Worm (Caenorhabditis elegans) whole organism, L1 larva: ENCODE results near the gene F48B9.3.
A peak's percentile ranks its signal among the peaks of the same experiment; 100 is the strongest.

Source experiments
- C16A3.4 ChIP-seq: fragments of 150-350 bp; optimal IDR thresholded peaks from 2 replicates; lab custom pipeline; 2014; ENCODE audit warnings: missing biosample characterization, missing genetic modification characterization
- C34B4.2 ChIP-seq: sonication (generic microtip); optimal IDR thresholded peaks from 2 replicates; lab custom pipeline; 2017; ENCODE audit warnings: mild to moderate bottlenecking, missing genetic modification characterization, missing compliant biosample characterization
- blmp-1 ChIP-seq: fragments of 150-350 bp; optimal IDR thresholded peaks from 2 replicates; lab custom pipeline; 2014; ENCODE audit warnings: missing biosample characterization, missing genetic modification characterization
- ceh-63 ChIP-seq: fragments of 200-800 bp; sonication (Bioruptor generic); optimal IDR thresholded peaks from 2 replicates; lab custom pipeline; 2018; ENCODE audit warnings: mild to moderate bottlenecking, missing genetic modification characterization, missing compliant biosample characterization
- ceh-8 ChIP-seq: fragments of 200-800 bp; sonication (Bioruptor generic); optimal IDR thresholded peaks from 2 replicates; lab custom pipeline; 2018; ENCODE audit warnings: mild to moderate bottlenecking, missing genetic modification characterization, moderate library complexity, missing compliant biosample characterization
- dsc-1 ChIP-seq: sonication (generic microtip); optimal IDR thresholded peaks from 2 replicates; lab custom pipeline; 2016; ENCODE audit warnings: mild to moderate bottlenecking, missing genetic modification characterization, missing compliant biosample characterization
- efl-1 ChIP-seq, 4 experiments: fragments of 150-350 bp; optimal IDR thresholded peaks in 3 of 4; peaks in 1 of 4; 1 replicate in 1 of 4; 2 replicates in 3 of 4; lab custom pipeline; 2014; ENCODE audit warnings: missing biosample characterization in 2 of 4, missing genetic modification characterization in 2 of 4, missing genetic modification reagents in 2 of 4
- egl-13 ChIP-seq: sonication (generic microtip); optimal IDR thresholded peaks from 2 replicates; lab custom pipeline; 2016; ENCODE audit warnings: missing genotype, missing genetic modification reagents, missing genetic modification characterization, missing compliant biosample characterization
- elt-2 ChIP-seq: sonication (generic microtip); optimal IDR thresholded peaks from 2 replicates; lab custom pipeline; 2016; ENCODE audit warnings: missing genetic modification characterization, mild to moderate bottlenecking, inconsistent platforms, missing compliant biosample characterization, missing genetic modification reagents
- ets-5 ChIP-seq: fragments of 200-800 bp; sonication (Bioruptor generic); IDR thresholded peaks from 2 replicates; pipeline ENCODE4 v1.3.6; 2022; ENCODE audit warnings: missing genetic modification characterization, missing compliant biosample characterization
- fkh-4 ChIP-seq: sonication (generic microtip); optimal IDR thresholded peaks from 2 replicates; lab custom pipeline; 2016; ENCODE audit warnings: missing compliant biosample characterization, missing genetic modification characterization, borderline replicate concordance
- fkh-8 ChIP-seq: sonication (generic microtip); optimal IDR thresholded peaks from 2 replicates; lab custom pipeline; 2016; ENCODE audit warnings: mild to moderate bottlenecking, missing genetic modification characterization, missing compliant biosample characterization
- fos-1 ChIP-seq: fragments of 150-350 bp; optimal IDR thresholded peaks from 2 replicates; lab custom pipeline; 2014; ENCODE audit warnings: missing biosample characterization, missing genetic modification characterization
- hlh-17 ChIP-seq: fragments of 200-800 bp; sonication (Bioruptor generic); optimal IDR thresholded peaks from 2 replicates; lab custom pipeline; 2018; ENCODE audit warnings: missing genetic modification characterization, mild to moderate bottlenecking, missing compliant biosample characterization, moderate library complexity, borderline replicate concordance
- jun-1 ChIP-seq: fragments of 150-350 bp; optimal IDR thresholded peaks from 2 replicates; lab custom pipeline; 2014; ENCODE audit warnings: missing biosample characterization, missing genetic modification reagents, missing genetic modification characterization
- lin-14 ChIP-seq: fragments of 200-800 bp; sonication (Bioruptor generic); optimal IDR thresholded peaks from 2 replicates; lab custom pipeline; 2018; ENCODE audit warnings: mild to moderate bottlenecking, missing genetic modification characterization, moderate library complexity, missing compliant biosample characterization
- lir-3 ChIP-seq: sonication (generic microtip); optimal IDR thresholded peaks from 2 replicates; lab custom pipeline; 2016; ENCODE audit warnings: mild to moderate bottlenecking, missing genetic modification characterization, moderate library complexity, missing compliant biosample characterization; ENCODE audit not compliant: poor library complexity
- mab-9 ChIP-seq: fragments of 200-800 bp; sonication (Bioruptor generic); IDR thresholded peaks from 2 replicates; pipeline ENCODE4 v1.3.6; 2022; ENCODE audit warnings: missing genetic modification reagents, missing genetic modification characterization, missing compliant biosample characterization
- mdl-1 ChIP-seq, 2 experiments: fragments of 150-350 bp; optimal IDR thresholded peaks; 2 replicates each; lab custom pipeline; 2014 to 2017; ENCODE audit warnings: missing biosample characterization in 2 of 2, missing genetic modification characterization in 2 of 2, inconsistent platforms in 1 of 2
- mef-2 ChIP-seq: fragments of 150-350 bp; optimal IDR thresholded peaks from 2 replicates; lab custom pipeline; 2014; ENCODE audit warnings: missing biosample characterization, missing genetic modification characterization
- nhr-12 ChIP-seq: sonication (generic microtip); optimal IDR thresholded peaks from 2 replicates; lab custom pipeline; 2017; ENCODE audit warnings: missing biosample characterization, missing genetic modification characterization
- nhr-237 ChIP-seq: fragments of 150-350 bp; optimal IDR thresholded peaks from 2 replicates; lab custom pipeline; 2014; ENCODE audit warnings: missing biosample characterization, missing genetic modification characterization
- nhr-28 ChIP-seq: fragments of 150-350 bp; optimal IDR thresholded peaks from 2 replicates; lab custom pipeline; 2014; ENCODE audit warnings: missing biosample characterization, missing genetic modification characterization
- nhr-47 ChIP-seq: sonication (generic microtip); optimal IDR thresholded peaks from 2 replicates; lab custom pipeline; 2016; ENCODE audit warnings: mild to moderate bottlenecking, missing genetic modification characterization, moderate library complexity, missing compliant biosample characterization
- nhr-71 ChIP-seq: sonication (generic microtip); optimal IDR thresholded peaks from 2 replicates; lab custom pipeline; 2016; ENCODE audit warnings: mild to moderate bottlenecking, missing genetic modification characterization, moderate library complexity, missing compliant biosample characterization
- nhr-76 ChIP-seq: sonication (generic microtip); optimal IDR thresholded peaks from 2 replicates; lab custom pipeline; 2017; ENCODE audit warnings: missing biosample characterization, missing genetic modification characterization
- rnt-1 ChIP-seq: sonication (generic microtip); optimal IDR thresholded peaks from 2 replicates; lab custom pipeline; 2016; ENCODE audit warnings: mild to moderate bottlenecking, missing genetic modification characterization, moderate library complexity, missing compliant biosample characterization
- skn-1 ChIP-seq: fragments of 150-350 bp; optimal IDR thresholded peaks from 2 replicates; lab custom pipeline; 2014; ENCODE audit warnings: missing biosample characterization, missing genetic modification characterization
- snpc-4 ChIP-seq: fragments of 150-350 bp; optimal IDR thresholded peaks from 2 replicates; lab custom pipeline; 2014; ENCODE audit warnings: missing biosample characterization, missing genetic modification characterization
- snu-23 ChIP-seq: sonication (generic microtip); optimal IDR thresholded peaks from 2 replicates; lab custom pipeline; 2016; ENCODE audit warnings: missing genetic modification characterization, missing compliant biosample characterization
- sup-37 ChIP-seq: fragments of 200-800 bp; sonication (Bioruptor generic); optimal IDR thresholded peaks from 2 replicates; lab custom pipeline; 2018; ENCODE audit warnings: mild to moderate bottlenecking, missing genetic modification characterization, missing compliant biosample characterization
- tbx-2 ChIP-seq: sonication (generic microtip); optimal IDR thresholded peaks from 2 replicates; lab custom pipeline; 2016; ENCODE audit warnings: missing genetic modification characterization, missing compliant biosample characterization
- unc-86 ChIP-seq: sonication (generic microtip); optimal IDR thresholded peaks from 2 replicates; lab custom pipeline; 2016; ENCODE audit warnings: missing genetic modification characterization, missing compliant biosample characterization
- xbp-1 ChIP-seq: sonication (generic microtip); optimal IDR thresholded peaks from 2 replicates; lab custom pipeline; 2016; ENCODE audit warnings: missing genetic modification characterization, missing compliant biosample characterization
- zip-4 ChIP-seq: fragments of 200-800 bp; sonication (Bioruptor generic); optimal IDR thresholded peaks from 2 replicates; lab custom pipeline; 2018; ENCODE audit warnings: mild to moderate bottlenecking, missing genetic modification characterization, moderate library complexity, missing compliant biosample characterization
- ztf-11 ChIP-seq, 2 experiments: sonication (generic microtip); optimal IDR thresholded peaks; 2 replicates each; lab custom pipeline; 2016 to 2017; ENCODE audit warnings: missing genetic modification characterization in 2 of 2, missing biosample characterization in 1 of 2, missing compliant biosample characterization in 1 of 2

The F48B9.3 gene

DNA sequence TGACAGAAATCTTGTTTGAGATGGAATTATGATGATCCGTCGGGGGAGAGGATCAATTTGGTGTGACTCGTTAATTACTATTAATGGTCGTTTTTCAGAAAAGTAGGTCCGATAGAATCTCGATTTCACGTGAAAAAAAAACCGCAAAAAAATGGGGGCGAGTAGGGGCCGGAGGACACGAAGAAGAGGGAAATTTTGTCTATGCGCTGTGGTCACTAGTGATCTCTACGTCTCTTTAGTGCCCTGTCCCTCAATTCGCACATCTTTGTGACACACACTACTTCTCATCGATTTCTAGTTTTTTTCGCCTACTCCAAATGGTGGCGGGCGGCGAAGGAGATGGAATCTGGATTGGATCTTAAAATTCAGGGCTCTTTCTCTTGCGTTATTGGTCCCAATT lies 24.2 kb upstream of the F48B9.3 start (continued):
- TF ChIP-seq nhr-76 (tag; lab: Kevin White, UChicago) (no peak), lin-14 (GFP tag; lab: Kevin White, UChicago) (peak; percentile 49), mef-2 (tag; lab: Kevin White, UChicago) (no peak), rnt-1 (tag; lab: Kevin White, UChicago) (no peak), skn-1 (tag; lab: Kevin White, UChicago) (peak; percentile 42), ceh-8 (no peak), ets-5 (GFP tag; lab: Robert Waterston, UW) (no peak), xbp-1 (no peak), jun-1 (tag; lab: Kevin White, UChicago) (no peak), snpc-4 (tag; lab: Kevin White, UChicago) (no peak), mdl-1 (tag; optimal IDR thresholded peaks at IDR 0.05; lab: Kevin White, UChicago) (no peak), fos-1 (tag; lab: Kevin White, UChicago) (no peak), nhr-28 (tag; lab: Kevin White, UChicago) (no peak), snu-23 (GFP tag; lab: Kevin White, UChicago) (peak; percentile 12), nhr-12 (tag; lab: Kevin White, UChicago) (no peak), efl-1 (optimal IDR thresholded peaks at IDR 0.05; lab: Kevin White, UChicago) (no peak), efl-1 (GFP tag; optimal IDR thresholded peaks at IDR 0.05 in 1 of 2; lab: Kevin White, UChicago) (no peak)

ce11 chrX:2144236-2144635 lies 20.6 kb upstream of the F48B9.3 start:
- no peak for TF ChIP-seq hlh-17 (GFP tag; lab: Kevin White, UChicago)
- TF ChIP-seq egl-13 (tag; lab: Kevin White, UChicago), result no peak
- TF ChIP-seq C16A3.4 (tag; lab: Kevin White, UChicago), result no peak
- peak; percentile 58 for TF ChIP-seq ceh-8
- TF ChIP-seq snu-23 (GFP tag; lab: Kevin White, UChicago), result no peak
- peak; percentile 5 for TF ChIP-seq lin-14 (GFP tag; lab: Kevin White, UChicago)
- TF ChIP-seq C34B4.2, result no peak
- TF ChIP-seq dsc-1 (tag; lab: Kevin White, UChicago), result peak; percentile 23
- no peak for TF ChIP-seq zip-4 (GFP tag; lab: Kevin White, UChicago)
- TF ChIP-seq nhr-71 (tag; lab: Kevin White, UChicago), result peak; percentile 54
- TF ChIP-seq mdl-1 (tag; optimal IDR thresholded peaks at IDR 0.05; lab: Kevin White, UChicago), result no peak
- no peak for TF ChIP-seq nhr-28 (tag; lab: Kevin White, UChicago)
- TF ChIP-seq nhr-47 (tag; lab: Kevin White, UChicago), result peak; percentile 33
- TF ChIP-seq tbx-2 (tag; lab: Kevin White, UChicago), result no peak
- TF ChIP-seq unc-86, result no peak
- no peak for TF ChIP-seq mab-9 (GFP tag; lab: Robert Waterston, UW)
- no peak for TF ChIP-seq lir-3
- TF ChIP-seq fkh-8 (tag; lab: Kevin White, UChicago), result peak; percentile 85
- no peak for TF ChIP-seq nhr-237 (tag; lab: Kevin White, UChicago)
- no peak for TF ChIP-seq fkh-4 (tag; lab: Kevin White, UChicago)
- TF ChIP-seq ztf-11 (tag; optimal IDR thresholded peaks at IDR 0.05; lab: Kevin White, UChicago), result no peak
- TF ChIP-seq sup-37 (GFP tag; lab: Kevin White, UChicago), result no peak

- no peak for TF ChIP-seq mef-2 (tag; lab: Kevin White, UChicago)
- no peak for TF ChIP-seq lin-14 (GFP tag; lab: Kevin White, UChicago)
- no peak for TF ChIP-seq hlh-17 (GFP tag; lab: Kevin White, UChicago)
- no peak for TF ChIP-seq elt-2 (tag; lab: Kevin White, UChicago)
- no peak for TF ChIP-seq ceh-8
- TF ChIP-seq, all 84 proteins: peak for 0
Observed at ce11 chrX:2144875-2145274, 20.0 kb upstream of the F48B9.3 start.

DNA sequence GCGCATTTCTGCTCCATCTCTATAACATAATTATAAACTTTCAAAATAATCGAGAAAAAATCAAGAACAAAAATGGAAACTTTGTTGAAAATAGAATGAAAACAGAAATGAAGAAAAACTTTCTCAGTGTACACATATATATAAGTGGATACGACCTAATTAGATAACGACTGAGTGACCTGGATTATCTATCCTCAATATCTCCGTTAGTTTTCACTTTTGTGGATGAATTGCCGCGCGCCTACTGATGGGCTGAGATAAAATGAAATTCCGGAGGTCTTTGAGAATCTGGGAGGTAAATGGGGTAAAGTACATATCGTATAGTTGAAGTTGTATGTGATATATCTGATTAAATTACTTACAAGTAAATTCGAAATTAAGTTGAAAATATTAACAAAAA lies 19.2 kb upstream of the F48B9.3 start, which contains the start of gene dpy-3:
Gene dpy-3 (minus strand): TSS at position 19 of the 400 bp plus-strand sequence.
- TF ChIP-seq ceh-63 (GFP tag; lab: Kevin White, UChicago) (no peak), blmp-1 (tag; lab: Kevin White, UChicago) (peak; percentile 98)
- TF ChIP-seq, all 84 proteins: peak for 1
